Worm (Caenorhabditis elegans) whole organism, L1 larva: ENCODE results near the gene clh-2.
A peak's percentile ranks its signal among the peaks of the same experiment; 100 is the strongest.

Experiments
- C04F5.9 ChIP-seq: sonication (generic microtip); optimal IDR thresholded peaks from 2 replicates; lab custom pipeline; 2016; ENCODE audit warnings: missing genetic modification characterization, missing compliant biosample characterization
- C16A3.4 ChIP-seq: fragments of 150-350 bp; optimal IDR thresholded peaks from 2 replicates; lab custom pipeline; 2014; ENCODE audit warnings: missing biosample characterization, missing genetic modification characterization
- C34B4.2 ChIP-seq: sonication (generic microtip); optimal IDR thresholded peaks from 2 replicates; lab custom pipeline; 2017; ENCODE audit warnings: mild to moderate bottlenecking, missing genetic modification characterization, missing compliant biosample characterization
- Y116A8C.19 ChIP-seq: sonication (generic microtip); optimal IDR thresholded peaks from 2 replicates; lab custom pipeline; 2016; ENCODE audit warnings: missing compliant biosample characterization, missing genetic modification characterization, borderline replicate concordance
- alr-1 ChIP-seq: fragments of 200-800 bp; sonication (Bioruptor generic); optimal IDR thresholded peaks from 2 replicates; lab custom pipeline; 2018; ENCODE audit warnings: borderline replicate concordance, mild to moderate bottlenecking, missing genetic modification characterization, missing compliant biosample characterization
- aly-2 ChIP-seq: fragments of 150-350 bp; optimal IDR thresholded peaks from 2 replicates; lab custom pipeline; 2014; ENCODE audit warnings: missing biosample characterization, missing genetic modification characterization
- ama-1 ChIP-seq: fragments of 150-350 bp; optimal IDR thresholded peaks from 2 replicates; lab custom pipeline; 2014
- blmp-1 ChIP-seq: fragments of 150-350 bp; optimal IDR thresholded peaks from 2 replicates; lab custom pipeline; 2014; ENCODE audit warnings: missing biosample characterization, missing genetic modification characterization
- ceh-82 ChIP-seq, 3 experiments: fragments of 150-350 bp in 1 of 3; sonication (generic microtip) in 2 of 3; optimal IDR thresholded peaks; 2 replicates each; lab custom pipeline; 2014 to 2017; ENCODE audit warnings: missing biosample characterization in 3 of 3, missing genetic modification characterization in 3 of 3
- ceh-90 ChIP-seq: sonication (generic microtip); optimal IDR thresholded peaks from 2 replicates; lab custom pipeline; 2016; ENCODE audit warnings: missing genetic modification characterization, missing compliant biosample characterization
- ces-1 ChIP-seq: fragments of 150-350 bp; optimal IDR thresholded peaks from 2 replicates; lab custom pipeline; 2014; ENCODE audit warnings: missing biosample characterization, missing genetic modification reagents, missing genetic modification characterization
- dsc-1 ChIP-seq: sonication (generic microtip); optimal IDR thresholded peaks from 2 replicates; lab custom pipeline; 2016; ENCODE audit warnings: mild to moderate bottlenecking, missing genetic modification characterization, missing compliant biosample characterization
- efl-1 ChIP-seq, 4 experiments: fragments of 150-350 bp; optimal IDR thresholded peaks in 3 of 4; peaks in 1 of 4; 1 replicate in 1 of 4; 2 replicates in 3 of 4; lab custom pipeline; 2014; ENCODE audit warnings: missing biosample characterization in 2 of 4, missing genetic modification characterization in 2 of 4, missing genetic modification reagents in 2 of 4
- efl-3 ChIP-seq: fragments of 200-800 bp; sonication (Bioruptor generic); optimal IDR thresholded peaks from 2 replicates; lab custom pipeline; 2018; ENCODE audit warnings: mild to moderate bottlenecking, missing genetic modification characterization, missing compliant biosample characterization
- elt-2 ChIP-seq: sonication (generic microtip); optimal IDR thresholded peaks from 2 replicates; lab custom pipeline; 2016; ENCODE audit warnings: missing genetic modification characterization, mild to moderate bottlenecking, inconsistent platforms, missing compliant biosample characterization, missing genetic modification reagents
- fkh-10 ChIP-seq: sonication (generic microtip); optimal IDR thresholded peaks from 2 replicates; lab custom pipeline; 2017; ENCODE audit warnings: missing biosample characterization, missing genetic modification reagents, missing genetic modification characterization
- fkh-8 ChIP-seq: sonication (generic microtip); optimal IDR thresholded peaks from 2 replicates; lab custom pipeline; 2016; ENCODE audit warnings: mild to moderate bottlenecking, missing genetic modification characterization, missing compliant biosample characterization
- fos-1 ChIP-seq: fragments of 150-350 bp; optimal IDR thresholded peaks from 2 replicates; lab custom pipeline; 2014; ENCODE audit warnings: missing biosample characterization, missing genetic modification characterization
- hlh-17 ChIP-seq: fragments of 200-800 bp; sonication (Bioruptor generic); optimal IDR thresholded peaks from 2 replicates; lab custom pipeline; 2018; ENCODE audit warnings: missing genetic modification characterization, mild to moderate bottlenecking, missing compliant biosample characterization, moderate library complexity, borderline replicate concordance
- hlh-4 ChIP-seq: sonication (generic microtip); optimal IDR thresholded peaks from 2 replicates; lab custom pipeline; 2016; ENCODE audit warnings: mild to moderate bottlenecking, missing genetic modification characterization, missing compliant biosample characterization
- irx-1 ChIP-seq: sonication (generic microtip); optimal IDR thresholded peaks from 2 replicates; lab custom pipeline; 2016; ENCODE audit warnings: missing genetic modification characterization, missing compliant biosample characterization
- isw-1 ChIP-seq: fragments of 200-800 bp; sonication (Bioruptor generic); IDR thresholded peaks from 2 replicates; pipeline ENCODE4 v1.3.6; 2022; ENCODE audit warnings: missing genetic modification characterization, missing compliant biosample characterization
- jun-1 ChIP-seq: fragments of 150-350 bp; optimal IDR thresholded peaks from 2 replicates; lab custom pipeline; 2014; ENCODE audit warnings: missing biosample characterization, missing genetic modification reagents, missing genetic modification characterization
- lin-14 ChIP-seq: fragments of 200-800 bp; sonication (Bioruptor generic); optimal IDR thresholded peaks from 2 replicates; lab custom pipeline; 2018; ENCODE audit warnings: mild to moderate bottlenecking, missing genetic modification characterization, moderate library complexity, missing compliant biosample characterization
- lin-15B ChIP-seq: fragments of 150-350 bp; sonication (generic microtip); optimal IDR thresholded peaks from 3 replicates; lab custom pipeline; 2014; ENCODE audit warnings: missing biosample characterization, missing genetic modification characterization
- lin-35 ChIP-seq, 2 experiments: fragments of 150-350 bp; optimal IDR thresholded peaks; 2 replicates each; lab custom pipeline; 2014; ENCODE audit warnings: missing biosample characterization in 2 of 2, missing genetic modification characterization in 2 of 2, missing genetic modification reagents in 2 of 2
- lin-39 ChIP-seq: fragments of 150-350 bp; optimal IDR thresholded peaks from 2 replicates; lab custom pipeline; 2014; ENCODE audit warnings: missing biosample characterization, missing genetic modification reagents, missing genetic modification characterization
- lir-3 ChIP-seq: sonication (generic microtip); optimal IDR thresholded peaks from 2 replicates; lab custom pipeline; 2016; ENCODE audit warnings: mild to moderate bottlenecking, missing genetic modification characterization, moderate library complexity, missing compliant biosample characterization; ENCODE audit not compliant: poor library complexity
- mdl-1 ChIP-seq, 2 experiments: fragments of 150-350 bp; optimal IDR thresholded peaks; 2 replicates each; lab custom pipeline; 2014 to 2017; ENCODE audit warnings: missing biosample characterization in 2 of 2, missing genetic modification characterization in 2 of 2, inconsistent platforms in 1 of 2
- mef-2 ChIP-seq: fragments of 150-350 bp; optimal IDR thresholded peaks from 2 replicates; lab custom pipeline; 2014; ENCODE audit warnings: missing biosample characterization, missing genetic modification characterization
- mep-1 ChIP-seq: fragments of 150-350 bp; optimal IDR thresholded peaks from 2 replicates; lab custom pipeline; 2014; ENCODE audit warnings: missing biosample characterization, missing genetic modification characterization
- nhr-11 ChIP-seq: fragments of 150-350 bp; optimal IDR thresholded peaks from 2 replicates; lab custom pipeline; 2014; ENCODE audit warnings: missing biosample characterization, missing genetic modification characterization
- nhr-12 ChIP-seq: sonication (generic microtip); optimal IDR thresholded peaks from 2 replicates; lab custom pipeline; 2017; ENCODE audit warnings: missing biosample characterization, missing genetic modification characterization
- nhr-19 ChIP-seq: fragments of 200-800 bp; sonication (Bioruptor generic); conservative IDR thresholded peaks from 2 replicates; pipeline ENCODE4 v1.3.6; 2022; ENCODE audit warnings: missing genetic modification characterization, missing compliant biosample characterization
- nhr-237 ChIP-seq: fragments of 150-350 bp; optimal IDR thresholded peaks from 2 replicates; lab custom pipeline; 2014; ENCODE audit warnings: missing biosample characterization, missing genetic modification characterization
- nhr-47 ChIP-seq: sonication (generic microtip); optimal IDR thresholded peaks from 2 replicates; lab custom pipeline; 2016; ENCODE audit warnings: mild to moderate bottlenecking, missing genetic modification characterization, moderate library complexity, missing compliant biosample characterization
- nhr-71 ChIP-seq: sonication (generic microtip); optimal IDR thresholded peaks from 2 replicates; lab custom pipeline; 2016; ENCODE audit warnings: mild to moderate bottlenecking, missing genetic modification characterization, moderate library complexity, missing compliant biosample characterization
- nhr-76 ChIP-seq: sonication (generic microtip); optimal IDR thresholded peaks from 2 replicates; lab custom pipeline; 2017; ENCODE audit warnings: missing biosample characterization, missing genetic modification characterization
- nhr-84 ChIP-seq: sonication (generic microtip); optimal IDR thresholded peaks from 2 replicates; lab custom pipeline; 2017; ENCODE audit warnings: missing biosample characterization, missing genetic modification characterization
- nhr-85 ChIP-seq: sonication (generic microtip); peaks from one replicate; lab custom pipeline; 2016; ENCODE audit warnings: missing genetic modification characterization, inconsistent platforms, missing compliant biosample characterization
- nhr-90 ChIP-seq: sonication (generic microtip); optimal IDR thresholded peaks from 2 replicates; lab custom pipeline; 2016; ENCODE audit warnings: mild to moderate bottlenecking, missing genetic modification characterization, missing compliant biosample characterization; ENCODE audit not compliant: poor library complexity
- pax-3 ChIP-seq: fragments of 200-800 bp; sonication (Bioruptor generic); optimal IDR thresholded peaks from 2 replicates; lab custom pipeline; 2018; ENCODE audit warnings: mild to moderate bottlenecking, missing genetic modification characterization, moderate library complexity, missing compliant biosample characterization
- skn-1 ChIP-seq: fragments of 150-350 bp; optimal IDR thresholded peaks from 2 replicates; lab custom pipeline; 2014; ENCODE audit warnings: missing biosample characterization, missing genetic modification characterization
- snpc-4 ChIP-seq: fragments of 150-350 bp; optimal IDR thresholded peaks from 2 replicates; lab custom pipeline; 2014; ENCODE audit warnings: missing biosample characterization, missing genetic modification characterization
- snu-23 ChIP-seq: sonication (generic microtip); optimal IDR thresholded peaks from 2 replicates; lab custom pipeline; 2016; ENCODE audit warnings: missing genetic modification characterization, missing compliant biosample characterization
- sox-4 ChIP-seq: sonication (generic microtip); optimal IDR thresholded peaks from 2 replicates; lab custom pipeline; 2016; ENCODE audit warnings: missing genetic modification characterization, missing compliant biosample characterization
- swsn-7 ChIP-seq: sonication (generic microtip); optimal IDR thresholded peaks from 2 replicates; lab custom pipeline; 2016; ENCODE audit warnings: missing genetic modification characterization, missing compliant biosample characterization
- unc-130 ChIP-seq: fragments of 150-350 bp; optimal IDR thresholded peaks from 2 replicates; lab custom pipeline; 2017; ENCODE audit warnings: missing biosample characterization, missing genetic modification characterization, inconsistent platforms
- unc-62 ChIP-seq: fragments of 150-350 bp; optimal IDR thresholded peaks from 2 replicates; lab custom pipeline; 2014; ENCODE audit warnings: missing biosample characterization, missing genetic modification reagents, missing genetic modification characterization
- xbp-1 ChIP-seq: sonication (generic microtip); optimal IDR thresholded peaks from 2 replicates; lab custom pipeline; 2016; ENCODE audit warnings: missing genetic modification characterization, missing compliant biosample characterization
- zip-4 ChIP-seq: fragments of 200-800 bp; sonication (Bioruptor generic); optimal IDR thresholded peaks from 2 replicates; lab custom pipeline; 2018; ENCODE audit warnings: mild to moderate bottlenecking, missing genetic modification characterization, moderate library complexity, missing compliant biosample characterization
- ztf-11 ChIP-seq, 2 experiments: sonication (generic microtip); optimal IDR thresholded peaks; 2 replicates each; lab custom pipeline; 2016 to 2017; ENCODE audit warnings: missing genetic modification characterization in 2 of 2, missing biosample characterization in 1 of 2, missing compliant biosample characterization in 1 of 2
- ztf-4 ChIP-seq: fragments of 150-350 bp; optimal IDR thresholded peaks from 2 replicates; lab custom pipeline; 2014; ENCODE audit warnings: missing biosample characterization, missing genetic modification characterization

clh-2 gene

ce11 chrII:11345570-11346029 is 6.1 kb upstream of the clh-2 start, which contains the start of gene nduf-11 (continued):
- TF ChIP-seq ztf-11 (tag; optimal IDR thresholded peaks at IDR 0.05; lab: Kevin White, UChicago): peak in 1 of 2 experiments; percentile 70
- peak; percentile 88 for TF ChIP-seq lin-39
- TF ChIP-seq irx-1: peak; percentile 85
- TF ChIP-seq dsc-1 (tag; lab: Kevin White, UChicago): peak; percentile 90
- peak; percentile 91 for TF ChIP-seq skn-1 (tag; lab: Kevin White, UChicago)
- peak; percentile 82 to 90 (median 87) for TF ChIP-seq ceh-82 (tag; optimal IDR thresholded peaks at IDR 0.05; lab: Kevin White, UChicago)
- TF ChIP-seq ama-1: peak; percentile 69
- TF ChIP-seq zip-4 (GFP tag; lab: Kevin White, UChicago): peak; percentile 54
- peak; percentile 74 for TF ChIP-seq elt-2 (tag; lab: Kevin White, UChicago)
- TF ChIP-seq lir-3: peak; percentile 74
- peak; percentile 75 to 98 for TF ChIP-seq efl-1 (optimal IDR thresholded peaks at IDR 0.05; lab: Kevin White, UChicago)
- TF ChIP-seq efl-1 (GFP tag; optimal IDR thresholded peaks at IDR 0.05 in 1 of 2; lab: Kevin White, UChicago): peak; percentile 96 to 100
- TF ChIP-seq nhr-85: peak; percentile 94
- peak; percentile 94 for TF ChIP-seq nhr-47
- no peak for TF ChIP-seq nhr-84
- TF ChIP-seq mdl-1 (tag; optimal IDR thresholded peaks at IDR 0.05; lab: Kevin White, UChicago): peak in 1 of 2 experiments; percentile 80
- no peak for TF ChIP-seq hlh-17 (GFP tag; lab: Kevin White, UChicago)
- TF ChIP-seq pax-3 (tag; lab: Kevin White, UChicago): peak; percentile 69
- TF ChIP-seq xbp-1 (tag; lab: Kevin White, UChicago): peak; percentile 87
- TF ChIP-seq hlh-4 (tag; lab: Kevin White, UChicago): no peak
- peak; percentile 37 for TF ChIP-seq nhr-237 (tag; lab: Kevin White, UChicago)
- TF ChIP-seq swsn-7: peak; percentile 87
- no peak for TF ChIP-seq nhr-12
- TF ChIP-seq lin-15B (tag; lab: Kevin White, UChicago): peak; percentile 69
- peak; percentile 93 for TF ChIP-seq nhr-71 (tag; lab: Kevin White, UChicago)
- TF ChIP-seq blmp-1 (tag; lab: Kevin White, UChicago): peak; percentile 70
- peak; percentile 89 for TF ChIP-seq nhr-19 (GFP tag; lab: Robert Waterston, UW)
- peak; percentile 72 for TF ChIP-seq C04F5.9
- peak; percentile 85 for TF ChIP-seq lin-14 (GFP tag; lab: Kevin White, UChicago)
- peak; percentile 71 for TF ChIP-seq fkh-8 (tag; lab: Kevin White, UChicago)
- peak; percentile 68 for TF ChIP-seq unc-130 (tag; lab: Kevin White, UChicago)
- peak; percentile 91 for TF ChIP-seq snu-23 (GFP tag; lab: Kevin White, UChicago)
- peak; percentile 45 for TF ChIP-seq aly-2 (tag; lab: Kevin White, UChicago)
- TF ChIP-seq ces-1 (GFP tag; lab: Kevin White, UChicago): no peak
- peak; percentile 36 for TF ChIP-seq ceh-90 (tag; lab: Kevin White, UChicago)
- no peak for TF ChIP-seq C34B4.2 (tag; lab: Kevin White, UChicago)
- peak; percentile 23 for TF ChIP-seq fkh-10 (GFP tag; lab: Kevin White, UChicago)
- TF ChIP-seq mef-2 (tag; lab: Kevin White, UChicago): no peak
- TF ChIP-seq mep-1 (tag; lab: Kevin White, UChicago): peak; percentile 93
- peak; percentile 8 for TF ChIP-seq efl-3
- TF ChIP-seq unc-62 (GFP tag; lab: Kevin White, UChicago): no peak
- peak; percentile 77 for TF ChIP-seq fos-1 (tag; lab: Kevin White, UChicago)
- peak; percentile 62 for TF ChIP-seq jun-1
- TF ChIP-seq Y116A8C.19 (tag; lab: Kevin White, UChicago): no peak
- no peak for TF ChIP-seq nhr-76 (tag; lab: Kevin White, UChicago)
- TF ChIP-seq isw-1 (GFP tag; lab: Robert Waterston, UW): peak; percentile 84
- TF ChIP-seq snpc-4 (tag; lab: Kevin White, UChicago): peak; percentile 75
- TF ChIP-seq lin-35 (GFP tag; optimal IDR thresholded peaks at IDR 0.05; lab: Kevin White, UChicago): peak; percentile 95 to 98
- TF ChIP-seq sox-4 (tag; lab: Kevin White, UChicago): peak; percentile 63
- TF ChIP-seq C16A3.4: peak; percentile 81
- TF ChIP-seq nhr-90 (tag; lab: Kevin White, UChicago): peak; percentile 87
- TF ChIP-seq alr-1: no peak
- peak; percentile 66 for TF ChIP-seq nhr-11
- peak; percentile 70 for TF ChIP-seq ztf-4 (tag; lab: Kevin White, UChicago)
